Fruit fly (Drosophila melanogaster) S2 (cell line): ENCODE results near the gene CG1791.

Source experiments
- CG8478 ChIP-seq: fragments of >200 bp; optimal IDR thresholded peaks from 2 replicates; lab custom pipeline; 2018
- CTCF ChIP-seq, 2 experiments: fragments of >200 bp; optimal IDR thresholded peaks; 2 replicates each; lab custom pipeline; 2018

The CG1791 gene

dm6 chrX:9964778-9965291, at the start of gene CG1791, which contains the start of gene CG1889:
Gene CG1791, minus strand, starts transcription at chrX:9964878.
Gene CG1889, plus strand, starts transcription at chrX:9965241.
- TF ChIP-seq CG8478 (lab: Kevin White, UChicago) (no peak), CTCF (optimal IDR thresholded peaks at IDR 0.05; lab: Kevin White, UChicago) (no peak)

dm6 chrX:10009794-10010614, 45.3 kb upstream of the CG1791 start, which contains the start of gene Dna2:
Gene Dna2, plus strand, starts transcription at chrX:10010481.
- TF ChIP-seq CG8478 (lab: Kevin White, UChicago) (no peak), CTCF (optimal IDR thresholded peaks at IDR 0.05; lab: Kevin White, UChicago) (peak; percentile 19 to 86)

dm6 chrX:10008576-10009260, 44.0 kb upstream of the CG1791 start, which contains the start of gene CG33557:
Gene CG33557, plus strand, starts transcription at chrX:10009210.
- TF ChIP-seq CG8478 (lab: Kevin White, UChicago) (no peak), CTCF (optimal IDR thresholded peaks at IDR 0.05; lab: Kevin White, UChicago) (no peak)

dm6 chrX:9993427-9994218, 28.9 kb upstream of the CG1791 start:
- no peak for TF ChIP-seq CG8478 (lab: Kevin White, UChicago)
- TF ChIP-seq CTCF (optimal IDR thresholded peaks at IDR 0.05; lab: Kevin White, UChicago), result no peak

dm6 chrX:9992934-9993333, 28.3 kb upstream of the CG1791 start:
- no peak for TF ChIP-seq CTCF (optimal IDR thresholded peaks at IDR 0.05; lab: Kevin White, UChicago)
- no peak for TF ChIP-seq CG8478 (lab: Kevin White, UChicago)

- TF ChIP-seq CG8478 (lab: Kevin White, UChicago) (no peak), CTCF (optimal IDR thresholded peaks at IDR 0.05; lab: Kevin White, UChicago) (no peak)
Measured at dm6 chrX:9991013-9991412, 26.3 kb upstream of the CG1791 start.

dm6 chrX:9989154-9989787, 24.6 kb upstream of the CG1791 start, which contains the start of gene CG32694:
Gene CG32694, plus strand, starts transcription at chrX:9989690.
- TF ChIP-seq CTCF (optimal IDR thresholded peaks at IDR 0.05; lab: Kevin White, UChicago) (no peak), CG8478 (lab: Kevin White, UChicago) (no peak)

dm6 chrX:9987361-9988087, 22.8 kb upstream of the CG1791 start:
- TF ChIP-seq CTCF (optimal IDR thresholded peaks at IDR 0.05; lab: Kevin White, UChicago), result no peak
- TF ChIP-seq CG8478 (lab: Kevin White, UChicago), result no peak

- TF ChIP-seq CG8478 (lab: Kevin White, UChicago), result no peak
- TF ChIP-seq CTCF (optimal IDR thresholded peaks at IDR 0.05; lab: Kevin White, UChicago), result no peak
Measured at dm6 chrX:9980464-9980863, 15.8 kb upstream of the CG1791 start, which contains the start of gene CG15252. Gene CG15252, minus strand, starts transcription at chrX:9980564.

dm6 chrX:9977305-9977704, 12.6 kb upstream of the CG1791 start, which contains the start of gene CG43386:
Gene CG43386, minus strand, starts transcription at chrX:9977405.
- TF ChIP-seq CG8478 (lab: Kevin White, UChicago), result no peak
- no peak for TF ChIP-seq CTCF (optimal IDR thresholded peaks at IDR 0.05; lab: Kevin White, UChicago)

dm6 chrX:9975973-9976372, 11.3 kb upstream of the CG1791 start:
- TF ChIP-seq CTCF (optimal IDR thresholded peaks at IDR 0.05; lab: Kevin White, UChicago) (no peak), CG8478 (lab: Kevin White, UChicago) (no peak)

dm6 chrX:9932296-9932892, 32.3 kb downstream of the CG1791 start:
- TF ChIP-seq CTCF (optimal IDR thresholded peaks at IDR 0.05; lab: Kevin White, UChicago) (no peak), CG8478 (lab: Kevin White, UChicago) (no peak)
